Fruit fly (Drosophila melanogaster): ENCODE data around the gene CG32192.

DNA sequence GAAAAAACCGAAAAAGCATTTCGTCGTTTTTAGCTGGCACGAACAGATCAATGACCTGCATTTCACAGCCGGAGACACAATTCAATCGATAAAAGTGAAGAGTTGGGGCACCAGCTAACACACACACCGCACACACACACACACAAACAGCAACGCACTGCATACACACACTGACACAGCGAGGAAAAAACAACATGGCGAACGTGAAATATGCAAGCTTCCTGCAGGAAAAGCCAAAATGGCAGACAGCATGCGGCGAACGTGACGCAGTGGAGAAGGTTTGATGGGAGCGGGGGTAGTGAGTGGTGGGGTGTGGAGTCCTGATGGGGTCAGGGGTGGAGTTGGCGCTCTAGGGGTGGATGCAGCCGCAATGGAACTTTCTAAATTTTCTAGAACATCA is 43.9 kb downstream of the CG32192 start:
- TF ChIP-seq EcR (GFP tag; optimal IDR thresholded peaks at IDR 0.05) = no peak
- TF ChIP-seq psq (optimal IDR thresholded peaks at IDR 0.05) = no peak
- no peak for TF ChIP-seq Dll (optimal IDR thresholded peaks at IDR 0.05)
- TF ChIP-seq usp (GFP tag; optimal IDR thresholded peaks at IDR 0.05) = no peak
- TF ChIP-seq CG8478 (optimal IDR thresholded peaks at IDR 0.05) = no peak

Data from whole organism.